Worm (Caenorhabditis elegans): ENCODE measurements around the gene F56C4.2.

DNA sequence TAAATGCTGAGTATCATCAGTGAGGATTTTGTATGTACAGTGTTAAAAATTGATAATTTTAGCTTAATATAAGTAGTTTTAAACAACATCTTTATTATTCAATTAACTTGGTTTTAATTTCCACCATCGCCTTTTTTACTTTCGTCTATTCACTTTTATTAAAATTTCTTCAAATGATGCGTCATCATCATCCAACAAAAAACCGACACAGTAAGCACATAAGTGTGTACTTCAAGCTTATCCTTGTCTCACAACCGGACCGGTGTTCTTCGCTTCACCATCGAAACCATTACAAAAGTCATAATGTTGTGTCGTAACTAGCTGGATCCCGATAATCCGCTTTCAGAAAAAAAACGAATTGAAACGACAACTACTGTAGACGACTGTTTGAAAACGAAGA, 42.6 kb upstream of the F56C4.2 start, which contains the start of gene C43F9.11:
- no peak for TF ChIP-seq W03F9.2 (tag; optimal IDR thresholded peaks at IDR 0.05)
- no peak for TF ChIP-seq him-1 (tag; optimal IDR thresholded peaks at IDR 0.05)
- TF ChIP-seq dao-5 (tag; optimal IDR thresholded peaks at IDR 0.05) = no peak

Data from whole organism, L4/young adult.